Worm (Caenorhabditis elegans) whole organism, L4 larva: Measurements from ENCODE around the gene gpx-6.

Experiments
- D1046.2 ChIP-seq: fragments of 200-800 bp; sonication (Bioruptor generic); IDR thresholded peaks from 2 replicates; pipeline ENCODE4 v1.3.6; 2022; ENCODE audit warnings: missing genetic modification characterization, missing compliant biosample characterization
- F37D6.2 ChIP-seq: sonication (generic microtip); optimal IDR thresholded peaks from 2 replicates; lab custom pipeline; 2016; ENCODE audit warnings: mild to moderate bottlenecking, missing genetic modification characterization, missing compliant biosample characterization
- R02D3.7 ChIP-seq: fragments of 150-350 bp; sonication (generic microtip); optimal IDR thresholded peaks from 3 replicates; lab custom pipeline; 2014; ENCODE audit warnings: missing biosample characterization, missing genetic modification characterization
- T26A8.4 ChIP-seq: fragments of 200-800 bp; sonication (Bioruptor generic); IDR thresholded peaks from 2 replicates; pipeline ENCODE4 v1.3.6; 2022; ENCODE audit warnings: missing genetic modification characterization, missing compliant biosample characterization
- Y48G9A.11 ChIP-seq: fragments of 200-800 bp; sonication (Bioruptor generic); IDR thresholded peaks from 2 replicates; pipeline ENCODE4 v1.3.6; 2022; ENCODE audit warnings: missing genetic modification reagents, missing genetic modification characterization, missing compliant biosample characterization
- Y5F2A.4 ChIP-seq: fragments of 200-800 bp; sonication (Bioruptor generic); optimal IDR thresholded peaks from 2 replicates; lab custom pipeline; 2018; ENCODE audit warnings: mild to moderate bottlenecking, missing genetic modification characterization, missing compliant biosample characterization
- Y75B8A.6 ChIP-seq: fragments of 200-800 bp; sonication (Bioruptor generic); IDR thresholded peaks from 2 replicates; pipeline ENCODE4 v1.3.6; 2022; ENCODE audit warnings: missing genetic modification reagents, missing genetic modification characterization, missing compliant biosample characterization
- ZK337.2 ChIP-seq: fragments of 200-800 bp; sonication (Bioruptor generic); IDR thresholded peaks from 2 replicates; pipeline ENCODE4 v1.3.6; 2022; ENCODE audit warnings: missing genetic modification reagents, missing genetic modification characterization, missing compliant biosample characterization
- ZK546.5 ChIP-seq, 2 experiments: sonication (generic microtip); optimal IDR thresholded peaks; 2 replicates each; lab custom pipeline; 2017; ENCODE audit warnings: missing biosample characterization in 2 of 2, missing genetic modification characterization in 2 of 2
- aly-2 ChIP-seq: sonication (generic microtip); optimal IDR thresholded peaks from 2 replicates; lab custom pipeline; 2018; ENCODE audit warnings: missing biosample characterization, missing genetic modification characterization
- arid-1 ChIP-seq: fragments of 200-800 bp; sonication (Bioruptor generic); conservative IDR thresholded peaks from 2 replicates; pipeline ENCODE4 v1.3.6; 2022; ENCODE audit warnings: missing genetic modification reagents, missing genetic modification characterization, missing compliant biosample characterization
- ceh-20 ChIP-seq: fragments of 200-800 bp; sonication (Bioruptor generic); IDR thresholded peaks from 2 replicates; pipeline ENCODE4 v1.3.6; 2022; ENCODE audit warnings: missing genetic modification reagents, missing genetic modification characterization, missing compliant biosample characterization
- ceh-32 ChIP-seq: sonication (generic microtip); optimal IDR thresholded peaks from 2 replicates; lab custom pipeline; 2016; ENCODE audit warnings: mild to moderate bottlenecking, missing genetic modification characterization, missing compliant biosample characterization; ENCODE audit not compliant: poor library complexity
- ceh-62 ChIP-seq: sonication (generic microtip); optimal IDR thresholded peaks from 2 replicates; lab custom pipeline; 2017; ENCODE audit warnings: missing biosample characterization, missing genetic modification characterization
- daf-12 ChIP-seq: fragments of 150-350 bp; optimal IDR thresholded peaks from 2 replicates; lab custom pipeline; 2014; ENCODE audit warnings: missing biosample characterization, missing genetic modification reagents, missing genetic modification characterization
- daf-19 ChIP-seq: fragments of 200-800 bp; sonication (Bioruptor generic); conservative IDR thresholded peaks from 2 replicates; pipeline ENCODE4 v1.3.6; 2022; ENCODE audit warnings: missing genetic modification characterization, missing compliant biosample characterization
- daf-8 ChIP-seq: fragments of 200-800 bp; sonication (Bioruptor generic); IDR thresholded peaks from 2 replicates; pipeline ENCODE4 v1.3.6; 2022; ENCODE audit warnings: missing genetic modification characterization, missing compliant biosample characterization
- dmd-8 ChIP-seq: fragments of 200-800 bp; sonication (Bioruptor generic); IDR thresholded peaks from 2 replicates; pipeline ENCODE4 v1.3.6; 2022; ENCODE audit warnings: missing genetic modification characterization, missing compliant biosample characterization
- dpl-1 ChIP-seq: fragments of 150-350 bp; optimal IDR thresholded peaks from 2 replicates; lab custom pipeline; 2014; ENCODE audit warnings: missing biosample characterization, missing genetic modification reagents, missing genetic modification characterization
- dve-1 ChIP-seq: sonication (generic microtip); optimal IDR thresholded peaks from 2 replicates; lab custom pipeline; 2017; ENCODE audit warnings: antibody characterized with exemption, mild to moderate bottlenecking, missing genetic modification characterization, missing compliant biosample characterization; ENCODE audit not compliant: insufficient read depth
- egl-27 ChIP-seq: sonication (generic microtip); optimal IDR thresholded peaks from 3 replicates; lab custom pipeline; 2017; ENCODE audit warnings: missing biosample characterization, missing genetic modification reagents, missing genetic modification characterization
- egl-43 ChIP-seq: fragments of 200-800 bp; sonication (Bioruptor generic); IDR thresholded peaks from 2 replicates; pipeline ENCODE4 v1.3.6; 2022; ENCODE audit warnings: missing genetic modification reagents, missing genetic modification characterization, missing compliant biosample characterization
- gei-8 ChIP-seq: fragments of 200-800 bp; sonication (Bioruptor generic); optimal IDR thresholded peaks from 2 replicates; lab custom pipeline; 2018; ENCODE audit warnings: mild to moderate bottlenecking, missing genetic modification characterization, missing compliant biosample characterization
- hif-1 ChIP-seq, 2 experiments: sonication (generic microtip); optimal IDR thresholded peaks; 2 replicates each; lab custom pipeline; 2016 to 2017; ENCODE audit warnings: missing compliant biosample characterization in 2 of 2, missing genetic modification characterization in 2 of 2, missing genetic modification reagents in 2 of 2, missing genotype in 2 of 2, mild to moderate bottlenecking in 1 of 2
- hlh-11 ChIP-seq: fragments of 200-800 bp; sonication (Bioruptor generic); optimal IDR thresholded peaks from 2 replicates; lab custom pipeline; 2018; ENCODE audit warnings: mild to moderate bottlenecking, missing genetic modification characterization, missing compliant biosample characterization
- hmg-1.1 ChIP-seq: fragments of 200-800 bp; sonication (Bioruptor generic); IDR thresholded peaks from 2 replicates; pipeline ENCODE4 v1.3.6; 2022; ENCODE audit warnings: missing genetic modification reagents, missing genetic modification characterization, missing compliant biosample characterization
- jun-1 ChIP-seq: fragments of 150-350 bp; optimal IDR thresholded peaks from 2 replicates; lab custom pipeline; 2014; ENCODE audit warnings: missing biosample characterization, missing genetic modification reagents, missing genetic modification characterization
- lin-1 ChIP-seq: fragments of 200-800 bp; sonication (Bioruptor generic); IDR thresholded peaks from 2 replicates; pipeline ENCODE4 v1.3.6; 2022; ENCODE audit warnings: missing genetic modification reagents, missing genetic modification characterization, missing compliant biosample characterization
- lin-15B ChIP-seq: fragments of 150-350 bp; sonication (generic microtip); optimal IDR thresholded peaks from 3 replicates; lab custom pipeline; 2014; ENCODE audit warnings: missing biosample characterization, missing genetic modification characterization
- madf-5 ChIP-seq, 2 experiments: fragments of 200-800 bp; sonication (Bioruptor generic); IDR thresholded peaks; 2 replicates each; pipeline ENCODE4 v1.3.6; 2022; ENCODE audit warnings: missing compliant biosample characterization in 2 of 2, missing genetic modification characterization in 2 of 2
- madf-9 ChIP-seq: fragments of 200-800 bp; sonication (Bioruptor generic); conservative IDR thresholded peaks from 2 replicates; pipeline ENCODE4 v1.3.6; 2022; ENCODE audit warnings: missing genetic modification reagents, missing genetic modification characterization, missing compliant biosample characterization
- mes-2 ChIP-seq: sonication (generic microtip); optimal IDR thresholded peaks from 2 replicates; lab custom pipeline; 2016; ENCODE audit warnings: missing genotype, mild to moderate bottlenecking, missing genetic modification characterization, missing compliant biosample characterization; ENCODE audit not compliant: poor library complexity, severe bottlenecking
- mxl-2 ChIP-seq: fragments of 200-800 bp; sonication (Bioruptor generic); conservative IDR thresholded peaks from 2 replicates; pipeline ENCODE4 v1.3.6; 2022; ENCODE audit warnings: missing genetic modification reagents, missing genetic modification characterization, missing compliant biosample characterization
- nhr-10 ChIP-seq: fragments of 150-350 bp; optimal IDR thresholded peaks from 2 replicates; lab custom pipeline; 2014; ENCODE audit warnings: missing biosample characterization, missing genetic modification characterization
- nhr-102 ChIP-seq: sonication (generic microtip); optimal IDR thresholded peaks from 2 replicates; lab custom pipeline; 2016; ENCODE audit warnings: mild to moderate bottlenecking, missing genetic modification characterization, moderate library complexity, missing compliant biosample characterization
- nhr-111 ChIP-seq: fragments of 200-800 bp; sonication (Bioruptor generic); optimal IDR thresholded peaks from 2 replicates; lab custom pipeline; 2018; ENCODE audit warnings: mild to moderate bottlenecking, missing genetic modification characterization, missing compliant biosample characterization
- nhr-237 ChIP-seq: sonication (generic microtip); optimal IDR thresholded peaks from 2 replicates; lab custom pipeline; 2017; ENCODE audit warnings: missing biosample characterization, missing genetic modification characterization
- nhr-25 ChIP-seq: sonication (generic microtip); optimal IDR thresholded peaks from 2 replicates; lab custom pipeline; 2017; ENCODE audit warnings: missing genetic modification characterization, mild to moderate bottlenecking, missing compliant biosample characterization, antibody characterized with exemption, moderate library complexity, borderline replicate concordance; ENCODE audit not compliant: insufficient read depth
- nhr-28 ChIP-seq: fragments of 150-350 bp; optimal IDR thresholded peaks from 2 replicates; lab custom pipeline; 2014; ENCODE audit warnings: missing biosample characterization, missing genetic modification characterization
- nhr-41 ChIP-seq: fragments of 200-800 bp; sonication (Bioruptor generic); IDR thresholded peaks from 2 replicates; pipeline ENCODE4 v1.3.6; 2022; ENCODE audit warnings: missing genetic modification reagents, missing genetic modification characterization, missing compliant biosample characterization
- nhr-6 ChIP-seq: fragments of 150-350 bp; optimal IDR thresholded peaks from 2 replicates; lab custom pipeline; 2014; ENCODE audit warnings: missing biosample characterization, missing genetic modification characterization
- nhr-77 ChIP-seq: fragments of 150-350 bp; optimal IDR thresholded peaks from 2 replicates; lab custom pipeline; 2014; ENCODE audit warnings: missing biosample characterization, missing genetic modification characterization
- set-16 ChIP-seq: fragments of 200-800 bp; sonication (Bioruptor generic); IDR thresholded peaks from 2 replicates; pipeline ENCODE4 v1.3.6; 2022; ENCODE audit warnings: missing genetic modification reagents, missing genetic modification characterization, missing compliant biosample characterization
- skn-1 ChIP-seq: fragments of 150-350 bp; optimal IDR thresholded peaks from 2 replicates; lab custom pipeline; 2014; ENCODE audit warnings: missing biosample characterization, missing genetic modification characterization
- snpc-4 ChIP-seq: fragments of 150-350 bp; optimal IDR thresholded peaks from 2 replicates; lab custom pipeline; 2014; ENCODE audit warnings: missing biosample characterization, missing genetic modification characterization
- spr-1 ChIP-seq: sonication (generic microtip); optimal IDR thresholded peaks from 2 replicates; lab custom pipeline; 2016; ENCODE audit warnings: mild to moderate bottlenecking, missing genetic modification characterization, missing compliant biosample characterization
- vab-7 ChIP-seq: fragments of 200-800 bp; sonication (Bioruptor generic); IDR thresholded peaks from 2 replicates; pipeline ENCODE4 v1.3.6; 2022; ENCODE audit warnings: missing genetic modification reagents, missing genetic modification characterization, missing compliant biosample characterization
- ztf-11 ChIP-seq: fragments of 150-350 bp; optimal IDR thresholded peaks from 2 replicates; lab custom pipeline; 2014; ENCODE audit warnings: missing biosample characterization, missing genetic modification characterization

Gene gpx-6

ce11 chrIV:8251346-8251745 is 29.3 kb downstream of the gpx-6 start (continued):
- no peak for TF ChIP-seq madf-5 (GFP tag; IDR thresholded peaks at IDR 0.05; lab: Robert Waterston, UW)
- no peak for TF ChIP-seq egl-43 (GFP tag; lab: Robert Waterston, UW)

ce11 chrIV:8252856-8253255 is 30.9 kb downstream of the gpx-6 start:
- no peak for TF ChIP-seq nhr-10 (tag; lab: Kevin White, UChicago)
- peak; percentile 25 for TF ChIP-seq nhr-6 (tag; lab: Kevin White, UChicago)
- peak; percentile 92 for TF ChIP-seq arid-1 (GFP tag; lab: Robert Waterston, UW)
- no peak for TF ChIP-seq jun-1
- TF ChIP-seq nhr-237 (tag; lab: Kevin White, UChicago), result no peak
- TF ChIP-seq Y48G9A.11, result peak; percentile 80
- TF ChIP-seq madf-9 (GFP tag; lab: Robert Waterston, UW), result peak; percentile 60; the same call in 1 of the 2 replicates
- TF ChIP-seq hlh-11 (tag; lab: Kevin White, UChicago), result peak; percentile 66
- TF ChIP-seq ceh-20 (GFP tag; lab: Robert Waterston, UW), result peak; percentile 81; the same call in 1 of the 2 replicates
- no peak for TF ChIP-seq egl-27 (tag; lab: Kevin White, UChicago)
- peak; percentile 33 for TF ChIP-seq F37D6.2 (tag; lab: Kevin White, UChicago)
- TF ChIP-seq hmg-1.1 (GFP tag; lab: Robert Waterston, UW), result peak; percentile 86
- TF ChIP-seq nhr-25 (tag; lab: Kevin White, UChicago), result no peak
- TF ChIP-seq nhr-111, result peak; percentile 55
- TF ChIP-seq nhr-41, result peak; percentile 78
- TF ChIP-seq ZK546.5 (tag; optimal IDR thresholded peaks at IDR 0.05; lab: Kevin White, UChicago), result no peak
- peak; percentile 83; the same call in 1 of the 2 replicates for TF ChIP-seq D1046.2 (GFP tag; lab: Robert Waterston, UW)
- TF ChIP-seq lin-1 (GFP tag; lab: Robert Waterston, UW), result peak; percentile 83; the same call in 1 of the 2 replicates
- no peak for TF ChIP-seq ceh-62 (tag; lab: Kevin White, UChicago)
- peak; percentile 73 for TF ChIP-seq dve-1 (tag; lab: Kevin White, UChicago)
- TF ChIP-seq nhr-102, result peak; percentile 84
- no peak for TF ChIP-seq mes-2
- peak; percentile 68 for TF ChIP-seq spr-1 (tag; lab: Kevin White, UChicago)
- no peak for TF ChIP-seq set-16 (GFP tag; lab: Robert Waterston, UW)
- TF ChIP-seq nhr-28, result peak; percentile 24
- peak in 1 of 2 experiments; percentile 54 for TF ChIP-seq hif-1 (tag; optimal IDR thresholded peaks at IDR 0.05; lab: Kevin White, UChicago)
- no peak for TF ChIP-seq daf-12 (tag; lab: Kevin White, UChicago)
- no peak for TF ChIP-seq R02D3.7 (tag; lab: Kevin White, UChicago)
- TF ChIP-seq Y5F2A.4 (GFP tag; lab: Kevin White, UChicago), result peak; percentile 82
- TF ChIP-seq Y75B8A.6 (GFP tag; lab: Robert Waterston, UW), result no peak
- TF ChIP-seq egl-43 (GFP tag; lab: Robert Waterston, UW), result no peak; the same call in 1 of the 2 replicates
- peak; percentile 72 for TF ChIP-seq mxl-2
- TF ChIP-seq skn-1 (tag; lab: Kevin White, UChicago), result no peak
- TF ChIP-seq T26A8.4 (GFP tag; lab: Robert Waterston, UW), result peak; percentile 80
- TF ChIP-seq ztf-11 (tag; lab: Kevin White, UChicago), result no peak
- 0 out of 2 replicates have a peak, but pooled peaks have one; percentile 45 for TF ChIP-seq daf-8 (GFP tag; lab: Robert Waterston, UW)
- TF ChIP-seq dmd-8, result peak; percentile 97
- TF ChIP-seq snpc-4 (tag; lab: Kevin White, UChicago), result no peak
- no peak for TF ChIP-seq lin-15B (tag; lab: Kevin White, UChicago)
- TF ChIP-seq ZK337.2, result 0 out of 2 replicates have a peak, but pooled peaks have one; percentile 59
- TF ChIP-seq daf-19 (GFP tag; lab: Robert Waterston, UW), result peak; percentile 93
- TF ChIP-seq nhr-77 (tag; lab: Kevin White, UChicago), result peak; percentile 6
- no peak for TF ChIP-seq dpl-1
- TF ChIP-seq gei-8 (GFP tag; lab: Kevin White, UChicago), result peak; percentile 63
- no peak for TF ChIP-seq ceh-32 (tag; lab: Kevin White, UChicago)
- TF ChIP-seq aly-2 (tag; lab: Kevin White, UChicago), result no peak
- TF ChIP-seq vab-7 (GFP tag; lab: Robert Waterston, UW), result peak; percentile 94
